Fruit fly (Drosophila melanogaster) whole organism, embryonic: Measurements from ENCODE around the gene osk.

Experiments
- BtbVII ChIP-seq: fragments of 200-800 bp; sonication (Bioruptor generic); optimal IDR thresholded peaks from 3 replicates; lab custom pipeline; 2017; ENCODE audit warnings: missing biosample characterization, mild to moderate bottlenecking, missing genetic modification characterization
- CG10147 ChIP-seq: fragments of 200-800 bp; sonication (Bioruptor generic); optimal IDR thresholded peaks from 2 replicates; lab custom pipeline; 2019; ENCODE audit warnings: missing biosample characterization, mild to moderate bottlenecking, missing genetic modification characterization, moderate library complexity
- CG10431 ChIP-seq: fragments of 200-800 bp; sonication (Bioruptor generic); optimal IDR thresholded peaks from 3 replicates; lab custom pipeline; 2018; ENCODE audit warnings: missing biosample characterization, mild to moderate bottlenecking, missing genetic modification characterization
- CG12744 ChIP-seq: fragments of 200-800 bp; sonication (Bioruptor generic); optimal IDR thresholded peaks from 2 replicates; lab custom pipeline; 2016; ENCODE audit warnings: missing biosample characterization, missing genetic modification characterization
- CG13624 ChIP-seq: fragments of 200-800 bp; sonication (Bioruptor generic); optimal IDR thresholded peaks from 2 replicates; lab custom pipeline; 2016; ENCODE audit warnings: missing biosample characterization, missing genetic modification characterization
- CG15479 ChIP-seq: fragments of 200-800 bp; sonication (Bioruptor generic); optimal IDR thresholded peaks from 3 replicates; lab custom pipeline; 2019; ENCODE audit warnings: missing biosample characterization, mild to moderate bottlenecking, missing genetic modification characterization, moderate library complexity
- CG15601 ChIP-seq: fragments of 200-800 bp; sonication (Bioruptor generic); optimal IDR thresholded peaks from 3 replicates; lab custom pipeline; 2019; ENCODE audit warnings: missing biosample characterization, mild to moderate bottlenecking, missing genetic modification characterization, moderate library complexity
- CG17612 ChIP-seq: fragments of 200-800 bp; sonication (Bioruptor generic); IDR thresholded peaks from 2 replicates; pipeline ENCODE4 v1.3.6; 2022; ENCODE audit warnings: missing biosample characterization, missing genetic modification characterization
- CG18011 ChIP-seq: fragments of 200-800 bp; sonication (Bioruptor generic); optimal IDR thresholded peaks from 2 replicates; lab custom pipeline; 2017; ENCODE audit warnings: missing biosample characterization, missing genetic modification characterization, mild to moderate bottlenecking, moderate library complexity, missing genotype
- CG2202 ChIP-seq: fragments of 200-800 bp; sonication (Bioruptor generic); optimal IDR thresholded peaks from 2 replicates; lab custom pipeline; 2018; ENCODE audit warnings: missing biosample characterization, mild to moderate bottlenecking, missing genetic modification characterization
- CG30020 ChIP-seq: fragments of 200-800 bp; optimal IDR thresholded peaks from 2 replicates; lab custom pipeline; 2019; ENCODE audit warnings: missing biosample characterization, mild to moderate bottlenecking, missing genetic modification characterization, moderate library complexity
- CG3847 ChIP-seq: fragments of 200-800 bp; sonication (Bioruptor generic); IDR thresholded peaks from 2 replicates; pipeline ENCODE4 v1.3.6; 2022; ENCODE audit warnings: missing biosample characterization, missing genetic modification characterization
- CG3995 ChIP-seq: fragments of 200-800 bp; sonication (Bioruptor generic); optimal IDR thresholded peaks from 3 replicates; lab custom pipeline; 2016; ENCODE audit warnings: missing biosample characterization, missing genetic modification characterization
- CG4282 ChIP-seq: fragments of 200-800 bp; sonication (Bioruptor generic); optimal IDR thresholded peaks from 2 replicates; lab custom pipeline; 2016; ENCODE audit warnings: missing biosample characterization, missing genetic modification characterization
- CG6175 ChIP-seq: fragments of 200-800 bp; sonication (Bioruptor generic); IDR thresholded peaks from 3 replicates; pipeline ENCODE4 v1.3.6; 2022; ENCODE audit warnings: missing biosample characterization, missing genetic modification characterization
- CG6272 ChIP-seq: fragments of 200-800 bp; sonication (Bioruptor generic); IDR thresholded peaks from 2 replicates; pipeline ENCODE4 v1.3.6; 2022; ENCODE audit warnings: missing biosample characterization, missing genetic modification characterization
- CG6765 ChIP-seq: fragments of 200-800 bp; sonication (Bioruptor generic); optimal IDR thresholded peaks from 3 replicates; lab custom pipeline; 2017; ENCODE audit warnings: missing biosample characterization, mild to moderate bottlenecking, missing genetic modification characterization
- CG6791 ChIP-seq: fragments of 200-800 bp; sonication (Bioruptor generic); IDR thresholded peaks from 3 replicates; pipeline ENCODE4 v1.3.6; 2022; ENCODE audit warnings: missing biosample characterization, missing genetic modification characterization; ENCODE audit not compliant: partially characterized antibody
- CG7372 ChIP-seq: fragments of 200-800 bp; sonication (Bioruptor generic); IDR thresholded peaks from 2 replicates; pipeline ENCODE4 v1.3.6; 2022; ENCODE audit warnings: missing biosample characterization, missing genetic modification characterization
- CG7786 ChIP-seq: fragments of 200-800 bp; sonication (Bioruptor generic); optimal IDR thresholded peaks from 2 replicates; lab custom pipeline; 2016; ENCODE audit warnings: missing biosample characterization, missing genetic modification characterization
- CG8944 ChIP-seq: fragments of 200-800 bp; sonication (Bioruptor generic); optimal IDR thresholded peaks from 3 replicates; lab custom pipeline; 2016; ENCODE audit warnings: missing biosample characterization, missing genetic modification characterization
- CG9609 ChIP-seq: fragments of 200-800 bp; sonication (Bioruptor generic); optimal IDR thresholded peaks from 3 replicates; lab custom pipeline; 2016; ENCODE audit warnings: missing biosample characterization, missing genetic modification characterization
- Chrac-16 ChIP-seq: fragments of 200-800 bp; sonication (Bioruptor generic); optimal IDR thresholded peaks from 3 replicates; lab custom pipeline; 2016; ENCODE audit warnings: missing biosample characterization, missing genetic modification characterization
- Deaf1 ChIP-seq: fragments of 200-800 bp; optimal IDR thresholded peaks from 3 replicates; lab custom pipeline; 2019; ENCODE audit warnings: missing biosample characterization, mild to moderate bottlenecking, missing genetic modification characterization, moderate library complexity
- Dfd ChIP-seq, 2 experiments: fragments of >200 bp; optimal IDR thresholded peaks; 2 replicates each; lab custom pipeline; 2017; ENCODE audit warnings: missing biosample characterization in 2 of 2, missing genetic modification characterization in 2 of 2
- Dip2 ChIP-seq: fragments of 200-800 bp; sonication (Bioruptor generic); IDR thresholded peaks from 2 replicates; pipeline ENCODE4 v1.3.6; 2022; ENCODE audit warnings: missing biosample characterization, missing genetic modification characterization
- Eip74EF ChIP-seq, 2 experiments: fragments of 200-800 bp in 1 of 2; fragments of >200 bp in 1 of 2; sonication (Bioruptor generic) in 1 of 2; optimal IDR thresholded peaks; 2 replicates each; lab custom pipeline; 2017 to 2019; ENCODE audit warnings: missing biosample characterization in 2 of 2, missing genetic modification characterization in 2 of 2, mild to moderate bottlenecking in 1 of 2, moderate library complexity in 1 of 2
- HmgD ChIP-seq: fragments of 200-800 bp; sonication (Bioruptor generic); optimal IDR thresholded peaks from 3 replicates; lab custom pipeline; 2016; ENCODE audit warnings: missing biosample characterization, missing genetic modification characterization
- Kr ChIP-seq: fragments of 200-800 bp; sonication (Bioruptor generic); optimal IDR thresholded peaks from 2 replicates; lab custom pipeline; 2017; ENCODE audit warnings: missing biosample characterization, mild to moderate bottlenecking, missing genetic modification characterization
- MESR4 ChIP-seq: fragments of 200-800 bp; sonication (Bioruptor generic); optimal IDR thresholded peaks from 2 replicates; lab custom pipeline; 2018; ENCODE audit warnings: missing biosample characterization, mild to moderate bottlenecking, missing genetic modification characterization, moderate library complexity
- Myb ChIP-seq: fragments of 200-800 bp; sonication (Bioruptor generic); optimal IDR thresholded peaks from 2 replicates; lab custom pipeline; 2016; ENCODE audit warnings: missing biosample characterization, missing genetic modification characterization
- Ravus ChIP-seq: fragments of 200-800 bp; sonication (Bioruptor generic); IDR thresholded peaks from 2 replicates; pipeline ENCODE4 v1.3.6; 2022; ENCODE audit warnings: missing biosample characterization, missing genetic modification characterization
- Scr ChIP-seq: fragments of 200-800 bp; sonication (Bioruptor generic); IDR thresholded peaks from 2 replicates; pipeline ENCODE4 v1.3.6; 2022; ENCODE audit warnings: missing biosample characterization, missing genetic modification characterization; ENCODE audit not compliant: partially characterized antibody
- Side ChIP-seq: fragments of 200-800 bp; sonication (Bioruptor generic); optimal IDR thresholded peaks from 2 replicates; lab custom pipeline; 2016; ENCODE audit warnings: missing biosample characterization, missing genetic modification characterization
- Stat92E ChIP-seq, 3 experiments: fragments of >200 bp in 2 of 3; fragments of 200-800 bp in 1 of 3; sonication (Bioruptor generic) in 1 of 3; optimal IDR thresholded peaks; 2 replicates each; lab custom pipeline; 2017 to 2019; ENCODE audit warnings: missing biosample characterization in 3 of 3, missing genetic modification characterization in 3 of 3, mild to moderate bottlenecking in 1 of 3, moderate library complexity in 1 of 3
- bigmax ChIP-seq: fragments of 200-800 bp; sonication (Bioruptor generic); optimal IDR thresholded peaks from 2 replicates; lab custom pipeline; 2018; ENCODE audit warnings: missing biosample characterization, mild to moderate bottlenecking, missing genetic modification characterization
- br ChIP-seq: fragments of >200 bp; optimal IDR thresholded peaks from 2 replicates; lab custom pipeline; 2017
- cato ChIP-seq: fragments of 200-800 bp; sonication (Bioruptor generic); optimal IDR thresholded peaks from 2 replicates; lab custom pipeline; 2016; ENCODE audit warnings: missing biosample characterization, missing genetic modification characterization, borderline replicate concordance
- caup ChIP-seq: fragments of 200-800 bp; sonication (Bioruptor generic); optimal IDR thresholded peaks from 3 replicates; lab custom pipeline; 2017; ENCODE audit warnings: missing biosample characterization, mild to moderate bottlenecking, missing genetic modification characterization, moderate library complexity; ENCODE audit not compliant: severe bottlenecking
- danr ChIP-seq: fragments of 200-800 bp; sonication (Bioruptor generic); IDR thresholded peaks from 2 replicates; pipeline ENCODE4 v1.3.6; 2022; ENCODE audit warnings: missing biosample characterization, missing genetic modification characterization
- ems ChIP-seq: fragments of 200-800 bp; sonication (Bioruptor generic); optimal IDR thresholded peaks from 3 replicates; lab custom pipeline; 2016; ENCODE audit warnings: missing biosample characterization, missing genetic modification characterization
- exex ChIP-seq: fragments of 200-800 bp; sonication (Bioruptor generic); optimal IDR thresholded peaks from 4 replicates; lab custom pipeline; 2018; ENCODE audit warnings: missing biosample characterization, mild to moderate bottlenecking, missing genetic modification characterization, moderate library complexity
- her ChIP-seq: fragments of 200-800 bp; sonication (Bioruptor generic); optimal IDR thresholded peaks from 2 replicates; lab custom pipeline; 2016; ENCODE audit warnings: missing biosample characterization, missing genetic modification characterization
- jumu ChIP-seq: fragments of 200-800 bp; sonication (Bioruptor generic); optimal IDR thresholded peaks from 3 replicates; lab custom pipeline; 2016; ENCODE audit warnings: missing biosample characterization, missing genetic modification characterization
- mirr ChIP-seq: fragments of 200-800 bp; sonication (Bioruptor generic); optimal IDR thresholded peaks from 3 replicates; lab custom pipeline; 2018; ENCODE audit warnings: missing biosample characterization, mild to moderate bottlenecking, missing genetic modification characterization
- odd ChIP-seq: fragments of 200-800 bp; sonication (Bioruptor generic); optimal IDR thresholded peaks from 2 replicates; lab custom pipeline; 2017; ENCODE audit warnings: missing biosample characterization, mild to moderate bottlenecking, missing genetic modification characterization
- salm ChIP-seq: fragments of 200-800 bp; sonication (Bioruptor generic); optimal IDR thresholded peaks from 2 replicates; lab custom pipeline; 2018; ENCODE audit warnings: missing biosample characterization, mild to moderate bottlenecking, missing genetic modification characterization
- tgo ChIP-seq: fragments of 200-800 bp; sonication (Bioruptor generic); IDR thresholded peaks from 3 replicates; pipeline ENCODE4 v1.3.6; 2022; ENCODE audit warnings: missing biosample characterization, missing genetic modification characterization
- toy ChIP-seq: fragments of 200-800 bp; sonication (Bioruptor generic); IDR thresholded peaks from 2 replicates; pipeline ENCODE4 v1.3.6; 2022; ENCODE audit warnings: missing biosample characterization, missing genetic modification characterization
- unc-4 ChIP-seq: fragments of 200-800 bp; sonication (Bioruptor generic); IDR thresholded peaks from 2 replicates; pipeline ENCODE4 v1.3.6; 2022; ENCODE audit warnings: missing biosample characterization, missing genetic modification characterization; ENCODE audit not compliant: partially characterized antibody

osk gene

dm6 chr3R:8925924-8926553, 8.9 kb upstream of the osk start (continued):
- no peak for TF ChIP-seq mirr
- TF ChIP-seq ems: no peak
- peak; percentile 47 for TF ChIP-seq CG2202 (tag; lab: Kevin White, UChicago)
- TF ChIP-seq CG10147 (GFP tag; lab: Kevin White, UChicago): no peak
- TF ChIP-seq br (lab: Kevin White, UChicago): no peak
- no peak for TF ChIP-seq exex (tag; lab: Kevin White, UChicago)
- no peak for TF ChIP-seq caup
- no peak for TF ChIP-seq CG3995 (GFP tag; lab: Kevin White, UChicago)
- TF ChIP-seq CG10431 (GFP tag; lab: Kevin White, UChicago): peak; percentile 42
- no peak for TF ChIP-seq unc-4
- TF ChIP-seq tgo: peak; percentile 62; the same call in 2 of the 3 replicates
- peak; percentile 20 for TF ChIP-seq cato
- no peak; the same call in 1 of the 2 replicates for TF ChIP-seq Ravus (GFP tag; lab: Robert Waterston, UW)
- TF ChIP-seq CG12744 (GFP tag; lab: Kevin White, UChicago): no peak
- no peak for TF ChIP-seq toy (GFP tag; lab: Robert Waterston, UW)
- TF ChIP-seq CG18011 (GFP tag; lab: Kevin White, UChicago): no peak
- no peak for TF ChIP-seq CG7372 (GFP tag; lab: Robert Waterston, UW)
- peak; percentile 44; the same call in 1 of the 3 replicates for TF ChIP-seq CG6791
- TF ChIP-seq CG15601 (tag; lab: Kevin White, UChicago): peak; percentile 79
- no peak for TF ChIP-seq HmgD (GFP tag; lab: Kevin White, UChicago)
- no peak for TF ChIP-seq Scr (GFP tag; lab: Robert Waterston, UW)
- no peak for TF ChIP-seq Eip74EF (GFP tag; optimal IDR thresholded peaks at IDR 0.05; lab: Kevin White, UChicago)
- TF ChIP-seq MESR4 (GFP tag; lab: Kevin White, UChicago): no peak
- peak; percentile 46 for TF ChIP-seq CG8944 (GFP tag; lab: Kevin White, UChicago)
- TF ChIP-seq jumu (GFP tag; lab: Kevin White, UChicago): peak; percentile 61
- TF ChIP-seq Myb (GFP tag; lab: Kevin White, UChicago): peak; percentile 26
- TF ChIP-seq CG4282 (GFP tag; lab: Kevin White, UChicago): no peak
- no peak for TF ChIP-seq CG3847 (GFP tag; lab: Robert Waterston, UW)
- no peak for TF ChIP-seq salm
- TF ChIP-seq Side: peak; percentile 43
- no peak for TF ChIP-seq Kr
- TF ChIP-seq BtbVII (GFP tag; lab: Kevin White, UChicago): no peak
- TF ChIP-seq odd: no peak
- no peak for TF ChIP-seq CG9609 (GFP tag; lab: Kevin White, UChicago)
- TF ChIP-seq CG6765 (GFP tag; lab: Kevin White, UChicago): no peak
- TF ChIP-seq bigmax (GFP tag; lab: Kevin White, UChicago): no peak
- TF ChIP-seq CG17612 (GFP tag; lab: Robert Waterston, UW): no peak
- peak; percentile 38 for TF ChIP-seq CG7786 (GFP tag; lab: Kevin White, UChicago)
- TF ChIP-seq Dip2 (GFP tag; lab: Robert Waterston, UW): no peak
- TF ChIP-seq CG6272: no peak; the same call in 1 of the 2 replicates
- TF ChIP-seq Chrac-16: peak; percentile 46
- TF ChIP-seq CG6175 (GFP tag; lab: Robert Waterston, UW): 0 out of 3 replicates have a peak, but pooled peaks have one; percentile 23
- TF ChIP-seq her (GFP tag; lab: Kevin White, UChicago): peak; percentile 1
- peak; percentile 31 for TF ChIP-seq CG15479 (GFP tag; lab: Kevin White, UChicago)
- peak in 1 of 3 experiments; percentile 40 for TF ChIP-seq Stat92E (GFP tag; optimal IDR thresholded peaks at IDR 0.05; lab: Kevin White, UChicago)
- no peak for TF ChIP-seq Deaf1 (tag; lab: Kevin White, UChicago)
- TF ChIP-seq CG13624 (GFP tag; lab: Kevin White, UChicago): no peak
- no peak for TF ChIP-seq Dfd (GFP tag; optimal IDR thresholded peaks at IDR 0.05; lab: Kevin White, UChicago)
- peak; percentile 14 for TF ChIP-seq CG30020 (tag; lab: Kevin White, UChicago)
- TF ChIP-seq danr: peak; percentile 64; the same call in 1 of the 2 replicates
